Fruit fly (Drosophila melanogaster) whole organism, embryonic: ENCODE results near the gene nAChRalpha6.

Experiments used
- Ada2b ChIP-seq: fragments of 200-800 bp; sonication (Bioruptor generic); IDR thresholded peaks from 2 replicates; pipeline ENCODE4 v1.3.6; 2022; ENCODE audit warnings: missing biosample characterization, missing genetic modification characterization
- Awh ChIP-seq: fragments of 200-800 bp; sonication (Bioruptor generic); IDR thresholded peaks from 2 replicates; pipeline ENCODE4, ENCODE4 v1.3.6; 2022; ENCODE audit warnings: missing biosample characterization, missing genetic modification characterization
- BtbVII ChIP-seq: fragments of 200-800 bp; sonication (Bioruptor generic); optimal IDR thresholded peaks from 3 replicates; lab custom pipeline; 2017; ENCODE audit warnings: missing biosample characterization, mild to moderate bottlenecking, missing genetic modification characterization
- CG10565 ChIP-seq: fragments of 200-800 bp; sonication (Bioruptor generic); optimal IDR thresholded peaks from 3 replicates; lab custom pipeline; 2016; ENCODE audit warnings: missing biosample characterization, mild to moderate bottlenecking, missing genetic modification characterization
- CG11398 ChIP-seq: fragments of 200-800 bp; sonication (Bioruptor generic); optimal IDR thresholded peaks from 2 replicates; lab custom pipeline; 2016; ENCODE audit warnings: missing biosample characterization, missing genetic modification characterization
- CG13624 ChIP-seq: fragments of 200-800 bp; sonication (Bioruptor generic); optimal IDR thresholded peaks from 2 replicates; lab custom pipeline; 2016; ENCODE audit warnings: missing biosample characterization, missing genetic modification characterization
- CG1832 ChIP-seq: fragments of 200-800 bp; sonication (Bioruptor generic); optimal IDR thresholded peaks from 2 replicates; lab custom pipeline; 2017; ENCODE audit warnings: missing biosample characterization, mild to moderate bottlenecking, missing genetic modification characterization, inconsistent platforms
- CG2199 ChIP-seq: fragments of 200-800 bp; sonication (Bioruptor generic); IDR thresholded peaks from 3 replicates; pipeline ENCODE4 v1.3.6; 2022; ENCODE audit warnings: missing biosample characterization, missing genetic modification characterization
- CG32772 ChIP-seq: fragments of 200-800 bp; sonication (Bioruptor generic); IDR thresholded peaks from 2 replicates; pipeline ENCODE4 v1.3.6; 2022; ENCODE audit warnings: missing biosample characterization, missing genetic modification characterization
- CG34376 ChIP-seq: fragments of 200-800 bp; sonication (Bioruptor generic); optimal IDR thresholded peaks from 2 replicates; lab custom pipeline; 2018; ENCODE audit warnings: missing biosample characterization, mild to moderate bottlenecking, missing genetic modification characterization
- CG4360 ChIP-seq: fragments of 200-800 bp; sonication (Bioruptor generic); IDR thresholded peaks from 2 replicates; pipeline ENCODE4 v1.3.6; 2022; ENCODE audit warnings: missing biosample characterization, missing genetic modification characterization
- CG6813 ChIP-seq: fragments of 200-800 bp; sonication (Bioruptor generic); optimal IDR thresholded peaks from 2 replicates; lab custom pipeline; 2017; ENCODE audit warnings: missing biosample characterization, missing genetic modification characterization, mild to moderate bottlenecking, moderate library complexity, missing genetic modification reagents
- CG7372 ChIP-seq: fragments of 200-800 bp; sonication (Bioruptor generic); IDR thresholded peaks from 2 replicates; pipeline ENCODE4 v1.3.6; 2022; ENCODE audit warnings: missing biosample characterization, missing genetic modification characterization
- CG8944 ChIP-seq: fragments of 200-800 bp; sonication (Bioruptor generic); optimal IDR thresholded peaks from 3 replicates; lab custom pipeline; 2016; ENCODE audit warnings: missing biosample characterization, missing genetic modification characterization
- CG9215 ChIP-seq: fragments of 200-800 bp; sonication (Bioruptor generic); IDR thresholded peaks from 2 replicates; pipeline ENCODE4 v1.3.6; 2022; ENCODE audit warnings: missing biosample characterization, missing genetic modification characterization
- CrebB ChIP-seq: fragments of 200-800 bp; sonication (Bioruptor generic); optimal IDR thresholded peaks from 3 replicates; lab custom pipeline; 2018; ENCODE audit warnings: missing biosample characterization, mild to moderate bottlenecking, missing genetic modification characterization
- Doc2 ChIP-seq: fragments of 200-800 bp; sonication (Bioruptor generic); IDR thresholded peaks from 2 replicates; pipeline ENCODE4 v1.3.6; 2022; ENCODE audit warnings: missing biosample characterization, missing genetic modification characterization
- Ets97D ChIP-seq: fragments of 200-800 bp; sonication (Bioruptor generic); optimal IDR thresholded peaks from 3 replicates; lab custom pipeline; 2016; ENCODE audit warnings: missing biosample characterization, missing genetic modification characterization
- Hmr ChIP-seq: fragments of 200-800 bp; sonication (Bioruptor generic); optimal IDR thresholded peaks from 3 replicates; lab custom pipeline; 2017; ENCODE audit warnings: mild to moderate bottlenecking, missing biosample characterization, missing genetic modification reagents, missing genetic modification characterization
- MBD-R2 ChIP-seq: fragments of 200-800 bp; sonication (Bioruptor generic); IDR thresholded peaks from 2 replicates; pipeline ENCODE4 v1.3.6; 2022; ENCODE audit warnings: missing biosample characterization, missing genetic modification characterization
- MTF-1 ChIP-seq: fragments of 200-800 bp; sonication (Bioruptor generic); optimal IDR thresholded peaks from 2 replicates; lab custom pipeline; 2018; ENCODE audit warnings: missing biosample characterization, mild to moderate bottlenecking, missing genetic modification characterization, borderline replicate concordance
- Max ChIP-seq: fragments of 200-800 bp; sonication (Bioruptor generic); optimal IDR thresholded peaks from 2 replicates; lab custom pipeline; 2016; ENCODE audit warnings: missing biosample characterization, mild to moderate bottlenecking, missing genetic modification characterization
- Med ChIP-seq: fragments of 200-800 bp; sonication (Bioruptor generic); peaks from one replicate; lab custom pipeline; 2016; ENCODE audit warnings: missing biosample characterization, missing genetic modification characterization, mild to moderate bottlenecking, inconsistent platforms, moderate library complexity
- Sox100B ChIP-seq: fragments of 200-800 bp; sonication (Bioruptor generic); optimal IDR thresholded peaks from 3 replicates; lab custom pipeline; 2018; ENCODE audit warnings: missing biosample characterization, mild to moderate bottlenecking, missing genetic modification characterization
- Sox102F ChIP-seq: fragments of 200-800 bp; sonication (Bioruptor generic); optimal IDR thresholded peaks from 2 replicates; lab custom pipeline; 2018; ENCODE audit warnings: missing biosample characterization, mild to moderate bottlenecking, missing genetic modification characterization, moderate library complexity
- Trl ChIP-seq, 3 experiments: fragments of >200 bp in 2 of 3; fragments of 200-800 bp in 1 of 3; sonication (Bioruptor generic) in 1 of 3; optimal IDR thresholded peaks; 2 replicates in 1 of 3; 3 replicates in 2 of 3; lab custom pipeline; 2016 to 2017; ENCODE audit warnings: missing biosample characterization in 1 of 3, missing genetic modification characterization in 1 of 3
- bab2 ChIP-seq: fragments of 200-800 bp; sonication (Bioruptor generic); optimal IDR thresholded peaks from 2 replicates; lab custom pipeline; 2016; ENCODE audit warnings: missing biosample characterization, missing genetic modification characterization
- caup ChIP-seq: fragments of 200-800 bp; sonication (Bioruptor generic); optimal IDR thresholded peaks from 3 replicates; lab custom pipeline; 2017; ENCODE audit warnings: missing biosample characterization, mild to moderate bottlenecking, missing genetic modification characterization, moderate library complexity; ENCODE audit not compliant: severe bottlenecking
- cg ChIP-seq: fragments of 200-800 bp; sonication (Bioruptor generic); optimal IDR thresholded peaks from 3 replicates; lab custom pipeline; 2019; ENCODE audit warnings: missing biosample characterization, mild to moderate bottlenecking, missing genetic modification characterization, moderate library complexity
- chinmo ChIP-seq: fragments of 200-800 bp; sonication (Bioruptor generic); IDR thresholded peaks from 4 replicates; pipeline ENCODE4 v1.3.6; 2022; ENCODE audit warnings: missing biosample characterization, missing genetic modification characterization; ENCODE audit not compliant: partially characterized antibody
- ci ChIP-seq: fragments of 200-800 bp; sonication (Bioruptor generic); IDR thresholded peaks from 3 replicates; pipeline ENCODE4 v1.3.6; 2022; ENCODE audit warnings: missing biosample characterization, missing genetic modification characterization
- dpn ChIP-seq, 2 experiments: fragments of 200-800 bp; sonication (Bioruptor generic); optimal IDR thresholded peaks; 3 replicates each; lab custom pipeline; 2016; ENCODE audit warnings: missing biosample characterization in 2 of 2, missing genetic modification characterization in 2 of 2
- gce ChIP-seq: fragments of 200-800 bp; sonication (Bioruptor generic); IDR thresholded peaks from 3 replicates; pipeline ENCODE4 v1.3.6; 2022; ENCODE audit warnings: missing biosample characterization, missing genetic modification characterization
- grn ChIP-seq: fragments of 200-800 bp; sonication (Bioruptor generic); optimal IDR thresholded peaks from 3 replicates; lab custom pipeline; 2017; ENCODE audit warnings: missing biosample characterization, missing genetic modification characterization
- gsb-n ChIP-seq: fragments of 200-800 bp; sonication (Bioruptor generic); optimal IDR thresholded peaks from 3 replicates; lab custom pipeline; 2018; ENCODE audit warnings: missing biosample characterization, mild to moderate bottlenecking, missing genetic modification characterization
- her ChIP-seq: fragments of 200-800 bp; sonication (Bioruptor generic); optimal IDR thresholded peaks from 2 replicates; lab custom pipeline; 2016; ENCODE audit warnings: missing biosample characterization, missing genetic modification characterization
- kah ChIP-seq: fragments of 200-800 bp; sonication (Bioruptor generic); optimal IDR thresholded peaks from 2 replicates; lab custom pipeline; 2018; ENCODE audit warnings: missing biosample characterization, mild to moderate bottlenecking, missing genetic modification characterization
- kay ChIP-seq: fragments of 200-800 bp; sonication (Bioruptor generic); optimal IDR thresholded peaks from 2 replicates; lab custom pipeline; 2016; ENCODE audit warnings: missing biosample characterization, missing genetic modification characterization
- klu ChIP-seq: fragments of 200-800 bp; sonication (Bioruptor generic); IDR thresholded peaks from 2 replicates; pipeline ENCODE4 v1.3.6; 2022; ENCODE audit warnings: missing biosample characterization, missing genetic modification characterization
- kni ChIP-seq: fragments of 200-800 bp; sonication (Bioruptor generic); optimal IDR thresholded peaks from 3 replicates; lab custom pipeline; 2017; ENCODE audit warnings: mild to moderate bottlenecking, missing biosample characterization, missing genetic modification reagents, missing genetic modification characterization
- lilli ChIP-seq: fragments of 200-800 bp; sonication (Bioruptor generic); optimal IDR thresholded peaks from 3 replicates; lab custom pipeline; 2016; ENCODE audit warnings: missing biosample characterization, missing genetic modification characterization
- nom ChIP-seq: fragments of 200-800 bp; sonication (Bioruptor generic); optimal IDR thresholded peaks from 2 replicates; lab custom pipeline; 2017; ENCODE audit warnings: missing biosample characterization, missing genetic modification characterization, mild to moderate bottlenecking, moderate library complexity, missing genetic modification reagents
- oc ChIP-seq: fragments of 200-800 bp; sonication (Bioruptor generic); optimal IDR thresholded peaks from 2 replicates; lab custom pipeline; 2018; ENCODE audit warnings: missing biosample characterization, mild to moderate bottlenecking, missing genetic modification characterization, moderate library complexity
- ranshi ChIP-seq: fragments of 200-800 bp; sonication (Bioruptor generic); IDR thresholded peaks from 2 replicates; pipeline ENCODE4 v1.3.6; 2022; ENCODE audit warnings: missing biosample characterization, missing genetic modification characterization
- row ChIP-seq: fragments of 200-800 bp; sonication (Bioruptor generic); IDR thresholded peaks from 3 replicates; pipeline ENCODE4 v1.3.6; 2022; ENCODE audit warnings: missing biosample characterization, missing genetic modification characterization
- twi ChIP-seq: fragments of 200-800 bp; optimal IDR thresholded peaks from 2 replicates; lab custom pipeline; 2019; ENCODE audit warnings: missing biosample characterization, mild to moderate bottlenecking, missing genetic modification characterization, moderate library complexity
- wdn ChIP-seq: fragments of 200-800 bp; sonication (Bioruptor generic); IDR thresholded peaks from 2 replicates; pipeline ENCODE4 v1.3.6; 2022; ENCODE audit warnings: missing biosample characterization, missing genetic modification characterization
- zf30C ChIP-seq: fragments of 200-800 bp; sonication (Bioruptor generic); optimal IDR thresholded peaks from 3 replicates; lab custom pipeline; 2018; ENCODE audit warnings: missing biosample characterization, mild to moderate bottlenecking, missing genetic modification characterization

nAChRalpha6 gene

dm6 chr2L:9907320-9908256 is 21.5 kb upstream of the nAChRalpha6 start (continued):
- TF ChIP-seq Trl (optimal IDR thresholded peaks at IDR 0.05; lab: Kevin White, UChicago) (peak in 1 of 2 experiments; percentile 9), Trl (GFP tag; optimal IDR thresholded peaks at IDR 0.05; lab: Kevin White, UChicago) (no peak), caup (GFP tag; lab: Kevin White, UChicago) (peak; percentile 11), CG7372 (GFP tag; lab: Robert Waterston, UW) (peak; percentile 96), CG2199 (GFP tag; lab: Robert Waterston, UW) (peak; percentile 67; the same call in 1 of the 3 replicates), CG4360 (GFP tag; lab: Robert Waterston, UW) (peak; percentile 92), Sox102F (GFP tag; lab: Kevin White, UChicago) (peak; percentile 58), nom (peak; percentile 56), CG34376 (GFP tag; lab: Kevin White, UChicago) (no peak), CG10565 (no peak), Ada2b (0 out of 2 replicates have a peak, but pooled peaks have one; percentile 4), chinmo (GFP tag; lab: Robert Waterston, UW) (peak; percentile 96), gce (GFP tag; lab: Robert Waterston, UW) (no peak), Ets97D (no peak), CG8944 (no peak), oc (peak; percentile 37), dpn (GFP tag; optimal IDR thresholded peaks at IDR 0.05; lab: Kevin White, UChicago) (no peak), zf30C (GFP tag; lab: Kevin White, UChicago) (no peak), CrebB (peak; percentile 43), grn (GFP tag; lab: Kevin White, UChicago) (peak; percentile 14), Sox100B (GFP tag; lab: Kevin White, UChicago) (peak; percentile 4), CG6813 (no peak), kay (peak; percentile 8), her (GFP tag; lab: Kevin White, UChicago) (no peak), CG11398 (GFP tag; lab: Kevin White, UChicago) (no peak), Awh (GFP tag; lab: Robert Waterston, UW) (no peak), row (GFP tag; lab: Robert Waterston, UW) (peak; percentile 26; the same call in 1 of the 3 replicates), wdn (no peak), CG13624 (GFP tag; lab: Kevin White, UChicago) (peak; percentile 2), ranshi (GFP tag; lab: Robert Waterston, UW) (no peak), CG9215 (GFP tag; lab: Robert Waterston, UW) (no peak), MBD-R2 (GFP tag; lab: Robert Waterston, UW) (peak; percentile 20; the same call in 1 of the 2 replicates), lilli (no peak), Hmr (GFP tag; lab: Kevin White, UChicago) (peak; percentile 1), kni (GFP tag; lab: Kevin White, UChicago) (peak; percentile 27), bab2 (GFP tag; lab: Kevin White, UChicago) (no peak), Med (GFP tag; lab: Kevin White, UChicago) (peak; percentile 86), kah (GFP tag; lab: Kevin White, UChicago) (peak; percentile 78), twi (no peak), BtbVII (no peak), CG32772 (GFP tag; lab: Robert Waterston, UW) (no peak), klu (GFP tag; lab: Robert Waterston, UW) (peak; percentile 44; the same call in 1 of the 2 replicates), Doc2 (GFP tag; lab: Robert Waterston, UW) (no peak), gsb-n (no peak), MTF-1 (GFP tag; lab: Kevin White, UChicago) (no peak), cg (GFP tag; lab: Kevin White, UChicago) (peak; percentile 85), ci (GFP tag; lab: Robert Waterston, UW) (peak; percentile 37; the same call in 2 of the 3 replicates), Max (GFP tag; lab: Kevin White, UChicago) (no peak), CG1832 (GFP tag; lab: Kevin White, UChicago) (peak; percentile 46)
